Worm (Caenorhabditis elegans) whole organism, L2 larva: Measurements from ENCODE around the gene C18B2.4.

Source experiments
- R02D3.7 ChIP-seq: fragments of 150-350 bp; optimal IDR thresholded peaks from 2 replicates; lab custom pipeline; 2014; ENCODE audit warnings: missing biosample characterization, missing genetic modification characterization
- alr-1 ChIP-seq: fragments of 150-350 bp; optimal IDR thresholded peaks from 2 replicates; lab custom pipeline; 2014; ENCODE audit warnings: missing biosample characterization, missing genetic modification characterization
- ama-1 ChIP-seq: fragments of 150-350 bp; optimal IDR thresholded peaks from 2 replicates; lab custom pipeline; 2018; ENCODE audit warnings: inconsistent platforms
- blmp-1 ChIP-seq: sonication (generic microtip); optimal IDR thresholded peaks from 2 replicates; lab custom pipeline; 2017; ENCODE audit warnings: missing genetic modification characterization, mild to moderate bottlenecking, missing compliant biosample characterization, antibody characterized with exemption, moderate library complexity; ENCODE audit not compliant: insufficient read depth
- ceh-82 ChIP-seq: fragments of 150-350 bp; optimal IDR thresholded peaks from 2 replicates; lab custom pipeline; 2014; ENCODE audit warnings: missing biosample characterization, missing genetic modification characterization
- dmd-4 ChIP-seq: sonication (generic microtip); optimal IDR thresholded peaks from 2 replicates; lab custom pipeline; 2017; ENCODE audit warnings: missing biosample characterization, missing genetic modification characterization
- elt-1 ChIP-seq: fragments of 150-350 bp; optimal IDR thresholded peaks from 2 replicates; lab custom pipeline; 2014; ENCODE audit warnings: missing biosample characterization, missing genetic modification characterization
- nhr-11 ChIP-seq: fragments of 150-350 bp; optimal IDR thresholded peaks from 2 replicates; lab custom pipeline; 2014; ENCODE audit warnings: missing biosample characterization, missing genetic modification characterization
- snpc-4 ChIP-seq: fragments of 150-350 bp; optimal IDR thresholded peaks from 2 replicates; lab custom pipeline; 2014; ENCODE audit warnings: missing biosample characterization, missing genetic modification characterization
- unc-62 ChIP-seq: fragments of 150-350 bp; optimal IDR thresholded peaks from 2 replicates; lab custom pipeline; 2014; ENCODE audit warnings: missing biosample characterization, missing genetic modification reagents, missing genetic modification characterization
- ztf-11 ChIP-seq: sonication (generic microtip); optimal IDR thresholded peaks from 2 replicates; lab custom pipeline; 2017; ENCODE audit warnings: missing biosample characterization, missing genetic modification characterization
- ztf-4 ChIP-seq: fragments of 150-350 bp; optimal IDR thresholded peaks from 2 replicates; lab custom pipeline; 2014; ENCODE audit warnings: missing biosample characterization, missing genetic modification characterization

DNA sequence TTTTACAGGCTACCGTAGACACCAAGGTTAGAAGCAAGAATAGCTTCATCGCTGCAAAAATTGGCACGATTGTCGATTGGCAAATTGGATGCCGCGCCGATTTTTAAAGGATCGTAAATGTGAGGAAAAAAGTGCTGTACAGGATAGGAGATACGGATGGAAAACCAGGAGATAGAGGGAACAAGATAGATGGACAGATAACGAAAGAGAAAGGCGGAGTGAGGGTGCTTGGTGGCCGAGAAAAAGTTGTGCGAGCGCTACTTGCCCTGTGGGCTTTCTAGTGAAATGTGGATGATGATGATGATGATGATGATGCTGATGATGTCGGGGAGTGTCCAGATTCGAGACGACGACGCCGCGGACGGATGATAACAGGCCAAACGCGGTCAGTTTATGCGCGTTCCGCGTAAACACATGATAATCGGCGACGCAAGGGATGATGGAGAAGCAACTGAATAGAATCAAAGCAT lies 9.2 kb downstream of the C18B2.4 start, which contains the start of gene T27A10.6:
- no peak for TF ChIP-seq ama-1 (lab: Kevin White, UChicago)
- TF ChIP-seq alr-1 (tag; lab: Kevin White, UChicago), result no peak
- no peak for TF ChIP-seq ceh-82
- TF ChIP-seq ztf-4 (tag; lab: Kevin White, UChicago), result no peak
- no peak for TF ChIP-seq elt-1
- TF ChIP-seq ztf-11, result no peak
- no peak for TF ChIP-seq R02D3.7 (tag; lab: Kevin White, UChicago)
- TF ChIP-seq nhr-11 (tag; lab: Kevin White, UChicago), result no peak
- TF ChIP-seq unc-62 (GFP tag; lab: Kevin White, UChicago), result no peak
- TF ChIP-seq dmd-4 (tag; lab: Kevin White, UChicago), result no peak
- TF ChIP-seq snpc-4 (tag; lab: Kevin White, UChicago), result no peak
- peak; percentile 29 for TF ChIP-seq blmp-1 (tag; lab: Kevin White, UChicago)
